Worm (Caenorhabditis elegans) whole organism, young adult: Measurements from ENCODE around the gene mif-4.

Experiments
- C17E4.6 ChIP-seq: fragments of 200-800 bp; sonication (Bioruptor generic); IDR thresholded peaks from 2 replicates; pipeline ENCODE4 v1.3.6; 2022; ENCODE audit warnings: missing genetic modification reagents, missing genetic modification characterization, missing compliant biosample characterization
- F57A8.1 ChIP-seq: fragments of 200-800 bp; sonication (Bioruptor generic); optimal IDR thresholded peaks from 2 replicates; lab custom pipeline; 2018; ENCODE audit warnings: mild to moderate bottlenecking, missing genetic modification characterization, moderate library complexity, missing compliant biosample characterization
- Y53F4B.3 ChIP-seq: fragments of 200-800 bp; sonication (Bioruptor generic); IDR thresholded peaks from 2 replicates; pipeline ENCODE4 v1.3.6; 2022; ENCODE audit warnings: missing genetic modification reagents, missing genetic modification characterization, missing compliant biosample characterization
- ZK185.1 ChIP-seq: sonication (generic microtip); optimal IDR thresholded peaks from 2 replicates; lab custom pipeline; 2016; ENCODE audit warnings: mild to moderate bottlenecking, missing genetic modification characterization, missing compliant biosample characterization; ENCODE audit not compliant: poor library complexity, severe bottlenecking
- let-607 ChIP-seq, 2 experiments: fragments of 200-800 bp in 1 of 2; sonication (Bioruptor generic) in 1 of 2; sonication (generic microtip) in 1 of 2; optimal IDR thresholded peaks; 2 replicates each; lab custom pipeline; 2016 to 2018; ENCODE audit warnings: mild to moderate bottlenecking in 2 of 2, missing compliant biosample characterization in 2 of 2, missing genetic modification characterization in 2 of 2, moderate library complexity in 2 of 2, missing genotype in 1 of 2
- mel-28 ChIP-seq: sonication (generic microtip); optimal IDR thresholded peaks from 2 replicates; lab custom pipeline; 2016; ENCODE audit warnings: borderline replicate concordance, mild to moderate bottlenecking, missing genetic modification characterization, missing compliant biosample characterization
- nhr-27 ChIP-seq: fragments of 200-800 bp; sonication (Bioruptor generic); optimal IDR thresholded peaks from 2 replicates; lab custom pipeline; 2018; ENCODE audit warnings: mild to moderate bottlenecking, missing genetic modification characterization, moderate library complexity, missing compliant biosample characterization
- snpc-4 ChIP-seq, 5 experiments: fragments of 150-350 bp in 1 of 5; sonication (generic microtip) in 4 of 5; optimal IDR thresholded peaks; 2 replicates each; lab custom pipeline; 2014 to 2018; ENCODE audit warnings: missing genetic modification characterization in 5 of 5, missing biosample characterization in 3 of 5, antibody characterized with exemption in 2 of 5, mild to moderate bottlenecking in 2 of 5, missing compliant biosample characterization in 2 of 5, missing genotype in 2 of 5, moderate library complexity in 2 of 5, missing genetic modification reagents in 1 of 5
- unc-62 ChIP-seq: fragments of 150-350 bp; optimal IDR thresholded peaks from 2 replicates; lab custom pipeline; 2014; ENCODE audit warnings: missing biosample characterization, missing genetic modification reagents, missing genetic modification characterization

ce11 chrIV:6376473-6377115 lies 40.8 kb upstream of the mif-4 start, which contains the start of the genes hrpf-2 and bli-6:
- TF ChIP-seq C17E4.6 (GFP tag; lab: Robert Waterston, UW) (no peak), mel-28 (tag; lab: Kevin White, UChicago) (no peak), snpc-4 (GFP tag; optimal IDR thresholded peaks at IDR 0.05; lab: Kevin White, UChicago) (peak; percentile 17), snpc-4 (tag; optimal IDR thresholded peaks at IDR 0.05; lab: Kevin White, UChicago) (peak; percentile 42 to 91 (median 86)), F57A8.1 (no peak), nhr-27 (tag; lab: Kevin White, UChicago) (no peak), Y53F4B.3 (GFP tag; lab: Robert Waterston, UW) (no peak), ZK185.1 (tag; lab: Kevin White, UChicago) (peak; percentile 52), unc-62 (no peak), let-607 (tag; optimal IDR thresholded peaks at IDR 0.05; lab: Kevin White, UChicago) (no peak)
